Worm (Caenorhabditis elegans) whole organism, L4 larva: ENCODE data around the gene str-31.

Source experiments
- D1046.2 ChIP-seq: fragments of 200-800 bp; sonication (Bioruptor generic); IDR thresholded peaks from 2 replicates; pipeline ENCODE4 v1.3.6; 2022; ENCODE audit warnings: missing genetic modification characterization, missing compliant biosample characterization
- ZK337.2 ChIP-seq: fragments of 200-800 bp; sonication (Bioruptor generic); IDR thresholded peaks from 2 replicates; pipeline ENCODE4 v1.3.6; 2022; ENCODE audit warnings: missing genetic modification reagents, missing genetic modification characterization, missing compliant biosample characterization
- ama-1 ChIP-seq: fragments of 150-350 bp; optimal IDR thresholded peaks from 2 replicates; lab custom pipeline; 2014; ENCODE audit warnings: inconsistent platforms, mixed read lengths
- daf-19 ChIP-seq: fragments of 200-800 bp; sonication (Bioruptor generic); conservative IDR thresholded peaks from 2 replicates; pipeline ENCODE4 v1.3.6; 2022; ENCODE audit warnings: missing genetic modification characterization, missing compliant biosample characterization
- dpl-1 ChIP-seq: fragments of 150-350 bp; optimal IDR thresholded peaks from 2 replicates; lab custom pipeline; 2014; ENCODE audit warnings: missing biosample characterization, missing genetic modification reagents, missing genetic modification characterization
- fos-1 ChIP-seq: fragments of 150-350 bp; optimal IDR thresholded peaks from 2 replicates; lab custom pipeline; 2014; ENCODE audit warnings: missing biosample characterization, missing genetic modification characterization
- lin-1 ChIP-seq: fragments of 200-800 bp; sonication (Bioruptor generic); IDR thresholded peaks from 2 replicates; pipeline ENCODE4 v1.3.6; 2022; ENCODE audit warnings: missing genetic modification reagents, missing genetic modification characterization, missing compliant biosample characterization
- mdl-1 ChIP-seq, 2 experiments: fragments of 150-350 bp in 1 of 2; sonication (generic microtip) in 1 of 2; optimal IDR thresholded peaks; 2 replicates each; lab custom pipeline; 2014 to 2017; ENCODE audit warnings: missing biosample characterization in 2 of 2, missing genetic modification characterization in 2 of 2
- mep-1 ChIP-seq: fragments of 150-350 bp; sonication (generic microtip); optimal IDR thresholded peaks from 3 replicates; lab custom pipeline; 2014; ENCODE audit warnings: missing biosample characterization, missing genetic modification characterization
- nhr-10 ChIP-seq: fragments of 150-350 bp; optimal IDR thresholded peaks from 2 replicates; lab custom pipeline; 2014; ENCODE audit warnings: missing biosample characterization, missing genetic modification characterization
- nhr-111 ChIP-seq: fragments of 200-800 bp; sonication (Bioruptor generic); optimal IDR thresholded peaks from 2 replicates; lab custom pipeline; 2018; ENCODE audit warnings: mild to moderate bottlenecking, missing genetic modification characterization, missing compliant biosample characterization
- nhr-237 ChIP-seq: sonication (generic microtip); optimal IDR thresholded peaks from 2 replicates; lab custom pipeline; 2017; ENCODE audit warnings: missing biosample characterization, missing genetic modification characterization
- php-3 ChIP-seq: fragments of 200-800 bp; sonication (Bioruptor generic); IDR thresholded peaks from 2 replicates; pipeline ENCODE4 v1.3.6; 2022; ENCODE audit warnings: missing genetic modification reagents, missing genetic modification characterization, missing compliant biosample characterization
- skn-1 ChIP-seq: fragments of 150-350 bp; optimal IDR thresholded peaks from 2 replicates; lab custom pipeline; 2014; ENCODE audit warnings: missing biosample characterization, missing genetic modification characterization
- spr-1 ChIP-seq: sonication (generic microtip); optimal IDR thresholded peaks from 2 replicates; lab custom pipeline; 2016; ENCODE audit warnings: mild to moderate bottlenecking, missing genetic modification characterization, missing compliant biosample characterization
- zip-11 ChIP-seq: fragments of 200-800 bp; sonication (Bioruptor generic); IDR thresholded peaks from 2 replicates; pipeline ENCODE4 v1.3.6; 2022; ENCODE audit warnings: missing genetic modification characterization, missing compliant biosample characterization

Gene str-31

DNA sequence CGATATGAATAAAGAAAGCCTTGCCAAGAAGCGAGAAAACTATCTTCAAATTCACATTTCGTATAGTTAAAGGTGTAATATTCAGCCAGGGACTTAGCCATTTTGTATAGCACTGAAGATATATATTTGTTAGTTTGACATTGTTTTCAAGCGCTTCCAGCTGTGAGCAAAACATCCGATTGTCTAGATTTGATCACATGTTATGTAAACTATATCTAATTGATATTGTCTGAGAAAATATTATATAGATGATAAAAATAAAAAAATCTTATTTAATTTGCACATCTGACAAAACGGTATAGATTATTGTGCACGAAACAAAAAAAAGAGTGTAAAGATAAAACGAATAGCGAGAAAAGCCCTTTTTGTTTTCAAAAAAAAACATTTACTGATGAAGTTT, 43.8 kb downstream of the str-31 start, which contains the start of gene srh-89:
Gene srh-89, minus strand, starts transcription at position 101 of the 400 bp plus-strand sequence.
- TF ChIP-seq nhr-237 (tag; lab: Kevin White, UChicago) (no peak), ama-1 (lab: Kevin White, UChicago) (no peak), D1046.2 (GFP tag; lab: Robert Waterston, UW) (no peak)

DNA sequence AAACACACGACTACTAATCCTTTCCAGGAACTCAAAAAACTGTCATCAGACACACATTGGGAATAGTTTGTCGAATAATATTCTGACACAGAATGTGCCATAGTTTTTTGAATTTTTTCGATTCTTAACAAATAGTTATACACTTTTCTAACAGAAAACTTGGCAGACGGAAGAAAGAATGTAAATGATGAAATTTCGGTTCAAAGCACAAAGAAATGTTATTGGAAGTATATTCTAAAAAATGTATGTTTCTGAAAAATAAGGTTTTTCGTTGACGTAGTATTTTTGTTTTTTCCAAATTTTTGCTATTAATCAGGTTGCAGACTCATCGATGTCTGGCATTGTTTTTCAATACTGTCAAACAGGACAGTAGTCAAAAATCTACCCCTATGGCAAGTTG, 47.6 kb downstream of the str-31 start, which contains the start of gene srh-92:
Gene srh-92, minus strand, starts transcription at position 101 of the 400 bp plus-strand sequence.
- no peak for TF ChIP-seq mep-1 (tag; lab: Kevin White, UChicago)
- no peak for TF ChIP-seq ZK337.2 (GFP tag; lab: Robert Waterston, UW)
- TF ChIP-seq lin-1 (GFP tag; lab: Robert Waterston, UW): no peak
- no peak for TF ChIP-seq spr-1 (tag; lab: Kevin White, UChicago)
- TF ChIP-seq dpl-1 (GFP tag; lab: Kevin White, UChicago): no peak
- no peak for TF ChIP-seq skn-1 (tag; lab: Kevin White, UChicago)
- no peak for TF ChIP-seq php-3
- no peak for TF ChIP-seq nhr-10
- TF ChIP-seq mdl-1 (tag; optimal IDR thresholded peaks at IDR 0.05; lab: Kevin White, UChicago): no peak
- TF ChIP-seq fos-1 (tag; lab: Kevin White, UChicago): no peak
- TF ChIP-seq nhr-111: no peak
- no peak for TF ChIP-seq daf-19 (GFP tag; lab: Robert Waterston, UW)
- no peak for TF ChIP-seq zip-11 (GFP tag; lab: Robert Waterston, UW)
- TF ChIP-seq, all 104 proteins: peak for 0
